Worm (Caenorhabditis elegans) whole organism, young adult: ENCODE measurements around the gene ZK1055.2.

ENCODE experiments used
- C17E4.6 ChIP-seq: fragments of 200-800 bp; sonication (Bioruptor generic); IDR thresholded peaks from 2 replicates; pipeline ENCODE4 v1.3.6; 2022; ENCODE audit warnings: missing genetic modification reagents, missing genetic modification characterization, missing compliant biosample characterization
- tlf-1 ChIP-seq: fragments of 200-800 bp; sonication (Bioruptor generic); optimal IDR thresholded peaks from 2 replicates; lab custom pipeline; 2018; ENCODE audit warnings: mild to moderate bottlenecking, missing genetic modification characterization, missing compliant biosample characterization

DNA sequence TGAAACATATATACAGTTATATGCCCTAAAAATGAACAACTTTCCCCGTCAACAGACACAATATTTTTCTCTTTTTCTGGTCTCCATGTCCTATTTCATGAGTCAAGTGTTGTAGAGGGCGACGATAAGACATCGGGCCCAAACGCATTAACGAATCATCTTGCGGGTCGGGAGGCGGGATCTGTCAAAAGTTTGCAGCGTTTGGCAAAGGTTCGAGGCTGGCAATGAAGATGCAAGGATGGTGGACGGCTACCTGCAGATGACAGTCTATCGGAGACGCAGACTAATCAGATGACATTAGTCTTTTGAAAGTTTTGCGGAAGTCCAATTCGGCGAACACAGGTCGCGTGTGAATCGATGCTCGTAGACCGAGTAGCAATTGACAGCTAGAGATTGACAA is 30.4 kb downstream of the ZK1055.2 start:
- no peak for TF ChIP-seq tlf-1 (GFP tag; lab: Kevin White, UChicago)
- TF ChIP-seq C17E4.6 (GFP tag; lab: Robert Waterston, UW), result no peak
